Worm (Caenorhabditis elegans) whole organism, young adult: ENCODE data around the gene myo-3.

Experiments used
- C17E4.6 ChIP-seq: fragments of 200-800 bp; sonication (Bioruptor generic); IDR thresholded peaks from 2 replicates; pipeline ENCODE4 v1.3.6; 2022; ENCODE audit warnings: missing genetic modification reagents, missing genetic modification characterization, missing compliant biosample characterization
- ceh-79 ChIP-seq: sonication (generic microtip); optimal IDR thresholded peaks from 2 replicates; lab custom pipeline; 2017; ENCODE audit warnings: mild to moderate bottlenecking, missing genetic modification characterization, missing compliant biosample characterization
- lin-35 ChIP-seq, 3 experiments: fragments of 150-350 bp in 2 of 3; sonication (generic microtip) in 1 of 3; optimal IDR thresholded peaks; 2 replicates each; lab custom pipeline; 2014 to 2018; ENCODE audit warnings: missing biosample characterization in 3 of 3, missing genetic modification characterization in 3 of 3, missing genetic modification reagents in 3 of 3
- nhr-27 ChIP-seq: fragments of 200-800 bp; sonication (Bioruptor generic); optimal IDR thresholded peaks from 2 replicates; lab custom pipeline; 2018; ENCODE audit warnings: mild to moderate bottlenecking, missing genetic modification characterization, moderate library complexity, missing compliant biosample characterization
- snpc-4 ChIP-seq, 5 experiments: fragments of 150-350 bp in 1 of 5; sonication (generic microtip) in 4 of 5; optimal IDR thresholded peaks; 2 replicates each; lab custom pipeline; 2014 to 2018; ENCODE audit warnings: missing genetic modification characterization in 5 of 5, missing biosample characterization in 3 of 5, antibody characterized with exemption in 2 of 5, mild to moderate bottlenecking in 2 of 5, missing compliant biosample characterization in 2 of 5, missing genotype in 2 of 5, moderate library complexity in 2 of 5, missing genetic modification reagents in 1 of 5
- sptf-2 ChIP-seq: fragments of 200-800 bp; sonication (Bioruptor generic); optimal IDR thresholded peaks from 2 replicates; lab custom pipeline; 2018; ENCODE audit warnings: mild to moderate bottlenecking, missing genetic modification characterization, missing compliant biosample characterization
- tbx-9 ChIP-seq: sonication (generic microtip); optimal IDR thresholded peaks from 2 replicates; lab custom pipeline; 2016; ENCODE audit warnings: borderline replicate concordance, missing genetic modification characterization, inconsistent platforms, missing compliant biosample characterization
- unc-62 ChIP-seq: fragments of 150-350 bp; optimal IDR thresholded peaks from 2 replicates; lab custom pipeline; 2014; ENCODE audit warnings: missing biosample characterization, missing genetic modification reagents, missing genetic modification characterization
- ztf-18 ChIP-seq: sonication (generic microtip); optimal IDR thresholded peaks from 2 replicates; lab custom pipeline; 2016; ENCODE audit warnings: missing genotype, mild to moderate bottlenecking, missing genetic modification characterization, missing compliant biosample characterization
- ztf-26 ChIP-seq: sonication (generic microtip); optimal IDR thresholded peaks from 2 replicates; lab custom pipeline; 2017; ENCODE audit warnings: missing genetic modification characterization, missing compliant biosample characterization

DNA sequence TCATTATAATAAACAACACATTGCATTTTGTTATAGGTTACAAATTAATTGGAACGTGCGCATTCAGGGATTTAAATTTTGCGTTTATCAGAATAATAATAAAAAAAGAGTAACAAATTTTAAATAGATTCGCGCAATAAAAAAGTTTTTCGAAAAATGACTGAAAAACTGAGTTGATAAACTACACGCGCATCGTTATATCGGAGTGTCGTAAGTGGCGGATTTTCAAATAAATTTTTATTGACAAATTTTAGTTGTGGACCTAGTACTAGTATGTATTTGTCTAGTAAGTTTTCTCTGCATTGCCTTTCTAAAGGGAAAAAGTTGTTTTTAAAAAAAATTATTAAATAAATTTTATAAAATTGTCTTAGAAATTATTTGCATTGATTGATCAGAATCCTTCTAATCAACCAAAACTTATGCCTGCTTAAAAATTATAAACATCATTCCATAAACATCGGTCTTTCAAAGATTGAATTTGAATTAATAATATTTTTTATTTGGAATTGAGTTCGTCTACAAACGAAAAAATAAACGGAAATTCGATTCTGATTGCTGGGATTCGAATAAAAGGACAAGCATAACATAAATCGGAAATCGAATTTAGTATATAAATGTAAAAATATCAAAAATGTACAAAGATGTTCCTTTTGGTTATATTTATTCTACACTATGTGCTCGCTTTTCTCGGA is 49.7 kb downstream of the myo-3 start, which contains the start of gene srd-4:
- no peak for TF ChIP-seq tbx-9 (tag; lab: Kevin White, UChicago)
- TF ChIP-seq lin-35 (GFP tag; optimal IDR thresholded peaks at IDR 0.05; lab: Kevin White, UChicago) = peak in 1 of 3 experiments; percentile 55
- TF ChIP-seq C17E4.6 = no peak
- no peak for TF ChIP-seq sptf-2 (GFP tag; lab: Kevin White, UChicago)
- no peak for TF ChIP-seq snpc-4 (GFP tag; optimal IDR thresholded peaks at IDR 0.05; lab: Kevin White, UChicago)
- no peak for TF ChIP-seq snpc-4 (tag; optimal IDR thresholded peaks at IDR 0.05; lab: Kevin White, UChicago)
- no peak for TF ChIP-seq unc-62 (GFP tag; lab: Kevin White, UChicago)
- no peak for TF ChIP-seq ztf-18 (tag; lab: Kevin White, UChicago)
- TF ChIP-seq ztf-26 (tag; lab: Kevin White, UChicago) = no peak
- TF ChIP-seq nhr-27 (tag; lab: Kevin White, UChicago) = no peak
- TF ChIP-seq ceh-79 (tag; lab: Kevin White, UChicago) = no peak
